Worm (Caenorhabditis elegans) whole organism, L1 larva: ENCODE measurements around the gene fipr-13.

ENCODE experiments used
- C16A3.4 ChIP-seq: fragments of 150-350 bp; optimal IDR thresholded peaks from 2 replicates; lab custom pipeline; 2014; ENCODE audit warnings: missing biosample characterization, missing genetic modification characterization
- F16B12.6 ChIP-seq: fragments of 150-350 bp; optimal IDR thresholded peaks from 2 replicates; lab custom pipeline; 2014; ENCODE audit warnings: missing biosample characterization, missing genetic modification characterization
- Y116A8C.19 ChIP-seq: sonication (generic microtip); optimal IDR thresholded peaks from 2 replicates; lab custom pipeline; 2016; ENCODE audit warnings: missing compliant biosample characterization, missing genetic modification characterization, borderline replicate concordance
- aly-2 ChIP-seq: fragments of 150-350 bp; optimal IDR thresholded peaks from 2 replicates; lab custom pipeline; 2014; ENCODE audit warnings: missing biosample characterization, missing genetic modification characterization
- ama-1 ChIP-seq: fragments of 150-350 bp; optimal IDR thresholded peaks from 2 replicates; lab custom pipeline; 2014
- blmp-1 ChIP-seq: fragments of 150-350 bp; optimal IDR thresholded peaks from 2 replicates; lab custom pipeline; 2014; ENCODE audit warnings: missing biosample characterization, missing genetic modification characterization
- ceh-88 ChIP-seq: fragments of 200-800 bp; sonication (Bioruptor generic); IDR thresholded peaks from 2 replicates; pipeline ENCODE4 v1.3.6; 2022; ENCODE audit warnings: missing genetic modification characterization, missing compliant biosample characterization
- ceh-90 ChIP-seq: sonication (generic microtip); optimal IDR thresholded peaks from 2 replicates; lab custom pipeline; 2016; ENCODE audit warnings: missing genetic modification characterization, missing compliant biosample characterization
- dpl-1 ChIP-seq, 3 experiments: fragments of 150-350 bp in 2 of 3; sonication (generic microtip) in 1 of 3; optimal IDR thresholded peaks; 2 replicates each; lab custom pipeline; 2014 to 2017; ENCODE audit warnings: missing biosample characterization in 3 of 3, missing genetic modification characterization in 3 of 3, missing genetic modification reagents in 3 of 3
- efl-1 ChIP-seq, 4 experiments: fragments of 150-350 bp; optimal IDR thresholded peaks in 3 of 4; peaks in 1 of 4; 1 replicate in 1 of 4; 2 replicates in 3 of 4; lab custom pipeline; 2014; ENCODE audit warnings: missing biosample characterization in 2 of 4, missing genetic modification characterization in 2 of 4, missing genetic modification reagents in 2 of 4
- efl-3 ChIP-seq: fragments of 200-800 bp; sonication (Bioruptor generic); optimal IDR thresholded peaks from 2 replicates; lab custom pipeline; 2018; ENCODE audit warnings: mild to moderate bottlenecking, missing genetic modification characterization, missing compliant biosample characterization
- egl-13 ChIP-seq: sonication (generic microtip); optimal IDR thresholded peaks from 2 replicates; lab custom pipeline; 2016; ENCODE audit warnings: missing genotype, missing genetic modification reagents, missing genetic modification characterization, missing compliant biosample characterization
- elt-3 ChIP-seq, 6 experiments: fragments of 150-350 bp in 1 of 6; sonication (generic microtip); optimal IDR thresholded peaks; 2 replicates each; lab custom pipeline; 2017 to 2018; ENCODE audit warnings: missing biosample characterization in 6 of 6, missing genetic modification characterization in 6 of 6, inconsistent platforms in 1 of 6
- fkh-10 ChIP-seq: sonication (generic microtip); optimal IDR thresholded peaks from 2 replicates; lab custom pipeline; 2017; ENCODE audit warnings: missing biosample characterization, missing genetic modification reagents, missing genetic modification characterization
- fos-1 ChIP-seq: fragments of 150-350 bp; optimal IDR thresholded peaks from 2 replicates; lab custom pipeline; 2014; ENCODE audit warnings: missing biosample characterization, missing genetic modification characterization
- hlh-17 ChIP-seq: fragments of 200-800 bp; sonication (Bioruptor generic); optimal IDR thresholded peaks from 2 replicates; lab custom pipeline; 2018; ENCODE audit warnings: missing genetic modification characterization, mild to moderate bottlenecking, missing compliant biosample characterization, moderate library complexity, borderline replicate concordance
- isw-1 ChIP-seq: fragments of 200-800 bp; sonication (Bioruptor generic); IDR thresholded peaks from 2 replicates; pipeline ENCODE4 v1.3.6; 2022; ENCODE audit warnings: missing genetic modification characterization, missing compliant biosample characterization
- lin-14 ChIP-seq: fragments of 200-800 bp; sonication (Bioruptor generic); optimal IDR thresholded peaks from 2 replicates; lab custom pipeline; 2018; ENCODE audit warnings: mild to moderate bottlenecking, missing genetic modification characterization, moderate library complexity, missing compliant biosample characterization
- lin-35 ChIP-seq, 2 experiments: fragments of 150-350 bp; optimal IDR thresholded peaks; 2 replicates each; lab custom pipeline; 2014; ENCODE audit warnings: missing biosample characterization in 2 of 2, missing genetic modification characterization in 2 of 2, missing genetic modification reagents in 2 of 2
- lin-39 ChIP-seq: fragments of 150-350 bp; optimal IDR thresholded peaks from 2 replicates; lab custom pipeline; 2014; ENCODE audit warnings: missing biosample characterization, missing genetic modification reagents, missing genetic modification characterization
- lir-3 ChIP-seq: sonication (generic microtip); optimal IDR thresholded peaks from 2 replicates; lab custom pipeline; 2016; ENCODE audit warnings: mild to moderate bottlenecking, missing genetic modification characterization, moderate library complexity, missing compliant biosample characterization; ENCODE audit not compliant: poor library complexity
- lsy-2 ChIP-seq, 2 experiments: fragments of 150-350 bp; optimal IDR thresholded peaks; 2 replicates each; lab custom pipeline; 2014; ENCODE audit warnings: missing biosample characterization in 2 of 2, missing genetic modification characterization in 2 of 2
- mef-2 ChIP-seq: fragments of 150-350 bp; optimal IDR thresholded peaks from 2 replicates; lab custom pipeline; 2014; ENCODE audit warnings: missing biosample characterization, missing genetic modification characterization
- mep-1 ChIP-seq: fragments of 150-350 bp; optimal IDR thresholded peaks from 2 replicates; lab custom pipeline; 2014; ENCODE audit warnings: missing biosample characterization, missing genetic modification characterization
- nhr-11 ChIP-seq: fragments of 150-350 bp; optimal IDR thresholded peaks from 2 replicates; lab custom pipeline; 2014; ENCODE audit warnings: missing biosample characterization, missing genetic modification characterization
- nhr-12 ChIP-seq: sonication (generic microtip); optimal IDR thresholded peaks from 2 replicates; lab custom pipeline; 2017; ENCODE audit warnings: missing biosample characterization, missing genetic modification characterization
- nhr-20 ChIP-seq: sonication (generic microtip); optimal IDR thresholded peaks from 2 replicates; lab custom pipeline; 2016; ENCODE audit warnings: mild to moderate bottlenecking, missing genetic modification characterization, missing compliant biosample characterization
- nhr-237 ChIP-seq: fragments of 150-350 bp; optimal IDR thresholded peaks from 2 replicates; lab custom pipeline; 2014; ENCODE audit warnings: missing biosample characterization, missing genetic modification characterization
- nhr-47 ChIP-seq: sonication (generic microtip); optimal IDR thresholded peaks from 2 replicates; lab custom pipeline; 2016; ENCODE audit warnings: mild to moderate bottlenecking, missing genetic modification characterization, moderate library complexity, missing compliant biosample characterization
- nhr-71 ChIP-seq: sonication (generic microtip); optimal IDR thresholded peaks from 2 replicates; lab custom pipeline; 2016; ENCODE audit warnings: mild to moderate bottlenecking, missing genetic modification characterization, moderate library complexity, missing compliant biosample characterization
- nhr-76 ChIP-seq: sonication (generic microtip); optimal IDR thresholded peaks from 2 replicates; lab custom pipeline; 2017; ENCODE audit warnings: missing biosample characterization, missing genetic modification characterization
- nhr-85 ChIP-seq: sonication (generic microtip); peaks from one replicate; lab custom pipeline; 2016; ENCODE audit warnings: missing genetic modification characterization, inconsistent platforms, missing compliant biosample characterization
- nhr-90 ChIP-seq: sonication (generic microtip); optimal IDR thresholded peaks from 2 replicates; lab custom pipeline; 2016; ENCODE audit warnings: mild to moderate bottlenecking, missing genetic modification characterization, missing compliant biosample characterization; ENCODE audit not compliant: poor library complexity
- skn-1 ChIP-seq: fragments of 150-350 bp; optimal IDR thresholded peaks from 2 replicates; lab custom pipeline; 2014; ENCODE audit warnings: missing biosample characterization, missing genetic modification characterization
- snpc-4 ChIP-seq: fragments of 150-350 bp; optimal IDR thresholded peaks from 2 replicates; lab custom pipeline; 2014; ENCODE audit warnings: missing biosample characterization, missing genetic modification characterization
- snu-23 ChIP-seq: sonication (generic microtip); optimal IDR thresholded peaks from 2 replicates; lab custom pipeline; 2016; ENCODE audit warnings: missing genetic modification characterization, missing compliant biosample characterization
- tbx-2 ChIP-seq: sonication (generic microtip); optimal IDR thresholded peaks from 2 replicates; lab custom pipeline; 2016; ENCODE audit warnings: missing genetic modification characterization, missing compliant biosample characterization
- unc-30 ChIP-seq: sonication (generic microtip); optimal IDR thresholded peaks from 2 replicates; lab custom pipeline; 2017; ENCODE audit warnings: missing biosample characterization, missing genetic modification characterization
- unc-62 ChIP-seq: fragments of 150-350 bp; optimal IDR thresholded peaks from 2 replicates; lab custom pipeline; 2014; ENCODE audit warnings: missing biosample characterization, missing genetic modification reagents, missing genetic modification characterization
- xbp-1 ChIP-seq: sonication (generic microtip); optimal IDR thresholded peaks from 2 replicates; lab custom pipeline; 2016; ENCODE audit warnings: missing genetic modification characterization, missing compliant biosample characterization
- zag-1 ChIP-seq: fragments of 150-350 bp; optimal IDR thresholded peaks from 2 replicates; lab custom pipeline; 2014; ENCODE audit warnings: missing biosample characterization, missing genetic modification characterization
- ztf-4 ChIP-seq: fragments of 150-350 bp; optimal IDR thresholded peaks from 2 replicates; lab custom pipeline; 2014; ENCODE audit warnings: missing biosample characterization, missing genetic modification characterization

The fipr-13 gene

ce11 chrV:10043234-10043796, 21.0 kb upstream of the fipr-13 start, which contains the start of gene T06E8.8 (continued):
- TF ChIP-seq unc-62 (no peak), nhr-12 (tag; lab: Kevin White, UChicago) (no peak), ceh-90 (no peak), isw-1 (GFP tag; lab: Robert Waterston, UW) (no peak), dpl-1 (GFP tag; optimal IDR thresholded peaks at IDR 0.05; lab: Kevin White, UChicago) (peak; percentile 4 to 54 (median 23)), fkh-10 (GFP tag; lab: Kevin White, UChicago) (no peak), mep-1 (tag; lab: Kevin White, UChicago) (peak; percentile 62), hlh-17 (no peak), F16B12.6 (tag; lab: Kevin White, UChicago) (no peak), nhr-47 (tag; lab: Kevin White, UChicago) (peak; percentile 73)

DNA sequence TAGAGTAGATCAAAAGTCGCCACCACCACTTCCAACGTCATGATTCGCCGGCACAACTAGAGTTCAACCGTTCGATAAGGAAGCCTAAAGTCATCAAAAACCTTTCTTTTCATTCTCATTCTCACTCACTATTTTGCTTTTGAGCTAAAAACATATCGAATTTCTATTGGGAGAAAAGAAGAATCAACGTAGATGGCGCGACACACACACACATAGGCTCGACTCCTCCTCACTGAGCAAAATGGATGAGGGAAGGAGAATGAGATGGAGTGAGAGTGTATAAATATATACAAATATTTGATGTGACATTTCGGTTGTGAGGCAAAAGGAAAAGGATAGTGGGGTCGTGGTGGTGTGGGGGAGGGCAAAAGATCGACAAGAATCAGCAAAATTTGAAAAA, 19.6 kb upstream of the fipr-13 start:
- TF ChIP-seq mep-1 (tag; lab: Kevin White, UChicago) = peak; percentile 9
- peak; percentile 16 for TF ChIP-seq nhr-85 (tag; lab: Kevin White, UChicago)
- TF ChIP-seq ceh-88 (GFP tag; lab: Robert Waterston, UW) = no peak
- no peak for TF ChIP-seq efl-3 (GFP tag; lab: Kevin White, UChicago)
- peak; percentile 9 for TF ChIP-seq lin-14

DNA sequence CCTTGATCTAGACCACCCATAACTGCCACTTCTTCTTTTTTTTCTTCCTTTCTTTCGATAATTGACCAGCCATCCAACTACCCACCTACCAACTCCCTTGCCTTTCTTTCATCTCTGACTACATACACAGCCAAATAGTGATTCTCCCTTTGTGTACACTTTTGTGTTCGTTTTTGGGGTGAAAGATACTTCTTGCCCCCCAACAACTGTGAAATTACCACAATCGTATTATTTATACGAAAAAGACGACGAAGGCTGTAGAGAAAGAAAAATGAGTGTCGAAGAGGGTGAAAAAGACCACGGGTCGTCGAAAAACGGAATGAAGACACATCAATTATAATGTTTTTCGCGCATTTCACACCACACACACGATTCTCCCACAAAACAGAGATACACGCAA, 17.8 kb upstream of the fipr-13 start:
- TF ChIP-seq lin-14 (peak; percentile 54), lin-35 (GFP tag; optimal IDR thresholded peaks at IDR 0.05; lab: Kevin White, UChicago) (peak in 1 of 2 experiments; percentile 16), nhr-85 (tag; lab: Kevin White, UChicago) (peak; percentile 76), mep-1 (tag; lab: Kevin White, UChicago) (peak; percentile 51), skn-1 (tag; lab: Kevin White, UChicago) (no peak), nhr-20 (tag; lab: Kevin White, UChicago) (peak; percentile 10), snu-23 (GFP tag; lab: Kevin White, UChicago) (peak; percentile 1), C16A3.4 (tag; lab: Kevin White, UChicago) (no peak), egl-13 (tag; lab: Kevin White, UChicago) (no peak), xbp-1 (tag; lab: Kevin White, UChicago) (peak; percentile 24), lir-3 (tag; lab: Kevin White, UChicago) (no peak), efl-1 (optimal IDR thresholded peaks at IDR 0.05; lab: Kevin White, UChicago) (no peak), efl-1 (GFP tag; optimal IDR thresholded peaks at IDR 0.05 in 1 of 2; lab: Kevin White, UChicago) (peak in 1 of 2 experiments; percentile 72), dpl-1 (GFP tag; optimal IDR thresholded peaks at IDR 0.05; lab: Kevin White, UChicago) (no peak), blmp-1 (peak; percentile 79), lsy-2 (tag; optimal IDR thresholded peaks at IDR 0.05; lab: Kevin White, UChicago) (peak in 1 of 2 experiments; percentile 36), ama-1 (lab: Kevin White, UChicago) (no peak), elt-3 (tag; optimal IDR thresholded peaks at IDR 0.05; lab: Kevin White, UChicago) (peak in 1 of 6 experiments; percentile 37), Y116A8C.19 (no peak), nhr-76 (tag; lab: Kevin White, UChicago) (no peak)

DNA sequence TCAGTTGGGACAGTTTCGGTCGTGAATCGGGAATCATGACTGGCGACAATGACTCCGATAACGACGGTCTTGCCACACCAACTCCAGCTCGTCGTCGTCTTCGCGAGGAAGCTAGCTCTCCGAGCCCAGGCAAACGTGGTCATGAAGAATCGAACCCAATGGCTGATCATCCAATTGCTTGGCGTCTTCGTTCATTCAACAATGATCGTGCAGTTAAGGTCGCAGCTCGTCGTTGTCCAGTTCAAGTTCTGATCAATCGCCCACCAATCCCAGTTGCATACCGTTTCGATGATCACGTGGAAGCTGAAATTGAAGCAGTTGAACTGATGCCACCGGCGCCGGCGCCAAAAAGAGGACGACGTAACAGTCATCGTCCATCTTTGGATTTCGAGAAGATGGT, 17.1 kb upstream of the fipr-13 start:
- no peak for TF ChIP-seq efl-1 (optimal IDR thresholded peaks at IDR 0.05; lab: Kevin White, UChicago)
- TF ChIP-seq efl-1 (GFP tag; optimal IDR thresholded peaks at IDR 0.05 in 1 of 2; lab: Kevin White, UChicago) = no peak
- no peak for TF ChIP-seq lin-39 (tag; lab: Kevin White, UChicago)
- no peak for TF ChIP-seq nhr-237 (tag; lab: Kevin White, UChicago)
- no peak for TF ChIP-seq nhr-71 (tag; lab: Kevin White, UChicago)
- TF ChIP-seq fos-1 (tag; lab: Kevin White, UChicago) = no peak
- TF ChIP-seq snpc-4 = no peak
- TF ChIP-seq unc-30 = no peak
- TF ChIP-seq nhr-90 (tag; lab: Kevin White, UChicago) = no peak
- TF ChIP-seq blmp-1 = no peak
- TF ChIP-seq mef-2 (tag; lab: Kevin White, UChicago) = no peak
- TF ChIP-seq tbx-2 (tag; lab: Kevin White, UChicago) = no peak
- no peak for TF ChIP-seq aly-2 (tag; lab: Kevin White, UChicago)
- no peak for TF ChIP-seq dpl-1 (GFP tag; optimal IDR thresholded peaks at IDR 0.05; lab: Kevin White, UChicago)
- TF ChIP-seq ama-1 (lab: Kevin White, UChicago) = no peak
- no peak for TF ChIP-seq mep-1 (tag; lab: Kevin White, UChicago)
- TF ChIP-seq F16B12.6 (tag; lab: Kevin White, UChicago) = no peak
- no peak for TF ChIP-seq nhr-11 (tag; lab: Kevin White, UChicago)
- TF ChIP-seq ztf-4 (tag; lab: Kevin White, UChicago) = no peak
- TF ChIP-seq zag-1 = no peak
- no peak for TF ChIP-seq snu-23 (GFP tag; lab: Kevin White, UChicago)
